Worm (Caenorhabditis elegans) whole organism, L1 larva: ENCODE measurements around the gene sdf-9.

Experiments
- ama-1 ChIP-seq: fragments of 150-350 bp; optimal IDR thresholded peaks from 2 replicates; lab custom pipeline; 2014
- efl-1 ChIP-seq, 4 experiments: fragments of 150-350 bp; optimal IDR thresholded peaks in 3 of 4; peaks in 1 of 4; 1 replicate in 1 of 4; 2 replicates in 3 of 4; lab custom pipeline; 2014; ENCODE audit warnings: missing biosample characterization in 2 of 4, missing genetic modification characterization in 2 of 4, missing genetic modification reagents in 2 of 4
- fos-1 ChIP-seq: fragments of 150-350 bp; optimal IDR thresholded peaks from 2 replicates; lab custom pipeline; 2014; ENCODE audit warnings: missing biosample characterization, missing genetic modification characterization
- nhr-76 ChIP-seq: sonication (generic microtip); optimal IDR thresholded peaks from 2 replicates; lab custom pipeline; 2017; ENCODE audit warnings: missing biosample characterization, missing genetic modification characterization
- nhr-90 ChIP-seq: sonication (generic microtip); optimal IDR thresholded peaks from 2 replicates; lab custom pipeline; 2016; ENCODE audit warnings: mild to moderate bottlenecking, missing genetic modification characterization, missing compliant biosample characterization; ENCODE audit not compliant: poor library complexity
- ztf-11 ChIP-seq, 2 experiments: sonication (generic microtip); optimal IDR thresholded peaks; 2 replicates each; lab custom pipeline; 2016 to 2017; ENCODE audit warnings: missing genetic modification characterization in 2 of 2, missing biosample characterization in 1 of 2, missing compliant biosample characterization in 1 of 2

ce11 chrV:20850580-20850979 lies 52.6 kb downstream of the sdf-9 start, which contains the start of gene clec-264:
- no peak for TF ChIP-seq nhr-76 (tag; lab: Kevin White, UChicago)
- TF ChIP-seq ama-1 (lab: Kevin White, UChicago), result no peak
- TF ChIP-seq nhr-90 (tag; lab: Kevin White, UChicago), result no peak
- no peak for TF ChIP-seq ztf-11 (tag; optimal IDR thresholded peaks at IDR 0.05; lab: Kevin White, UChicago)
- no peak for TF ChIP-seq efl-1 (optimal IDR thresholded peaks at IDR 0.05; lab: Kevin White, UChicago)
- TF ChIP-seq efl-1 (GFP tag; optimal IDR thresholded peaks at IDR 0.05 in 1 of 2; lab: Kevin White, UChicago), result no peak
- no peak for TF ChIP-seq fos-1
